Fruit fly (Drosophila melanogaster): ENCODE data around the gene Rh7.
A peak's percentile ranks its signal among the peaks of the same experiment; 100 is the strongest.

- TF ChIP-seq CG34224 (GFP tag; IDR thresholded peaks at IDR 0.05; ENCODE audit: partially characterized antibody) = no peak
- TF ChIP-seq ems (GFP tag; optimal IDR thresholded peaks at IDR 0.05) = no peak
- TF ChIP-seq Elba2 (GFP tag; optimal IDR thresholded peaks at IDR 0.05) = no peak
- no peak for TF ChIP-seq Dref (GFP tag; IDR thresholded peaks at IDR 0.05)
- TF ChIP-seq CG17912 (GFP tag; optimal IDR thresholded peaks at IDR 0.05) = no peak
- TF ChIP-seq CG16863 (GFP tag; optimal IDR thresholded peaks at IDR 0.05) = no peak
- no peak for TF ChIP-seq pan (optimal IDR thresholded peaks at IDR 0.05)
- no peak for TF ChIP-seq pan (GFP tag; optimal IDR thresholded peaks at IDR 0.05 in 1 of 2, IDR thresholded peaks at IDR 0.05 in 1 of 2)
- peak; percentile 29 for TF ChIP-seq pzg (GFP tag; optimal IDR thresholded peaks at IDR 0.05)
- no peak for TF ChIP-seq CG12299 (tag; optimal IDR thresholded peaks at IDR 0.05)
- no peak for TF ChIP-seq NC2β (GFP tag; optimal IDR thresholded peaks at IDR 0.05)
- no peak for TF ChIP-seq CG3838 (GFP tag; optimal IDR thresholded peaks at IDR 0.05)
These were observed 26.3 kb downstream of the Rh7 start, which contains the start of gene CG32099 for dm6 chr3L:12149024-12149423.

All from whole organism, embryonic.